Fruit fly (Drosophila melanogaster) whole organism, larva: ENCODE data around the gene Obp99d.

ENCODE experiments used
- noc ChIP-seq: fragments of 200-800 bp; sonication (Bioruptor generic); optimal IDR thresholded peaks from 3 replicates; lab custom pipeline; 2019; ENCODE audit warnings: missing biosample characterization, mild to moderate bottlenecking, missing genetic modification characterization, moderate library complexity

Obp99d gene

dm6 chr3R:29761569-29761968 lies 47.3 kb downstream of the Obp99d start:
- no peak for TF ChIP-seq noc (tag; lab: Kevin White, UChicago)

dm6 chr3R:29762297-29762696 lies 48.0 kb downstream of the Obp99d start:
- TF ChIP-seq noc (tag; lab: Kevin White, UChicago), result no peak

DNA sequence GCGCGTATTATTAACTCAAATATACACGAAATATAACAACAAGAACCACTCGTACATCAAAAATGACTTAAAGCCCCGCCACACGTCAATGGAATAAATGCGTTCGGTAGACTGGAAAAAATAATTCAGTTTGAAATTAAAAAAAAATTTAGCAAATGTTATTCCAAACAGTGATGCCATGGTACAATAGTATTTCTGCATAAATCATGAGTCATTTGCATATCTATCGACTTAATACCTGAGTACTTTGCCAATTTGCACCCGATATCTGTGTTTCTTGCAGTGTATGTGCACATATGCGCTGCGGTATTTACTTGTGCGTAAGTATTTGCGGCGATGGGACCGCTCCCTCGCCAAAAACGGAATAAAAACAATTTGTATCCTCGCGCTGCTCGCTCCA lies 48.8 kb downstream of the Obp99d start:
- no peak for TF ChIP-seq noc (tag; lab: Kevin White, UChicago)

DNA sequence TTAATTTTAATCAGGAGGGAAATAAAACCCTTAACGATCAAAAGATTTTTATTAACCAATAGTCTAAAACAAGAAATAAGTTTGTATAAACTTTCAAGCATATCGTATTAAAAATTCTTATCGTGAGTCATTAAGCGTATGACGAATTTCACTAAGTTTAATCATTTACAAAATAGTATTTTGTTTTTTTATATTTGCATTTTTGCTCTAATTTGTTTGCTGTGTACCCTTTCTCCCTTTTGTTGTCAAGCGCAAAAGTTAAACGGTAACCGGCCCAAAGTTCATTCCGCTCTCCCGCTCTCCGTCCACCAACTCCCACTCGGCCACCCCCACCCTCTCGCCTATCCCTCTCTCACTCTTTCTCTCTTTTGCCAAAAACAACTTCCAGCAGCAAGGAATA lies 49.5 kb downstream of the Obp99d start:
- TF ChIP-seq noc (tag; lab: Kevin White, UChicago), result no peak
